Fruit fly (Drosophila melanogaster) whole organism, embryonic: ENCODE data around the gene NimC1.

ENCODE experiments used
- Atf-2 ChIP-seq: fragments of 200-800 bp; sonication (Bioruptor generic); optimal IDR thresholded peaks from 2 replicates; lab custom pipeline; 2016; ENCODE audit warnings: missing biosample characterization, missing genetic modification characterization
- CG12104 ChIP-seq: fragments of 200-800 bp; sonication (Bioruptor generic); optimal IDR thresholded peaks from 3 replicates; lab custom pipeline; 2016; ENCODE audit warnings: missing biosample characterization, missing genetic modification characterization
- CG13287 ChIP-seq: fragments of 200-800 bp; sonication (Bioruptor generic); IDR thresholded peaks from 2 replicates; pipeline ENCODE4 v1.3.6; 2022; ENCODE audit warnings: missing biosample characterization, missing genetic modification characterization; ENCODE audit not compliant: partially characterized antibody
- CG13424 ChIP-seq: fragments of 200-800 bp; sonication (Bioruptor generic); optimal IDR thresholded peaks from 2 replicates; lab custom pipeline; 2019; ENCODE audit warnings: missing biosample characterization, mild to moderate bottlenecking, missing genetic modification characterization, moderate library complexity
- CG14710 ChIP-seq: fragments of 200-800 bp; sonication (Bioruptor generic); optimal IDR thresholded peaks from 3 replicates; lab custom pipeline; 2019; ENCODE audit warnings: missing biosample characterization, mild to moderate bottlenecking, missing genetic modification characterization, moderate library complexity
- CG16779 ChIP-seq: fragments of 200-800 bp; sonication (Bioruptor generic); IDR thresholded peaks from 2 replicates; pipeline ENCODE4 v1.3.6; 2022; ENCODE audit warnings: missing biosample characterization, missing genetic modification characterization
- CG17328 ChIP-seq: fragments of 200-800 bp; sonication (Bioruptor generic); IDR thresholded peaks from 2 replicates; pipeline ENCODE4 v1.3.6; 2022; ENCODE audit warnings: missing biosample characterization, missing genetic modification characterization
- CG17612 ChIP-seq: fragments of 200-800 bp; sonication (Bioruptor generic); IDR thresholded peaks from 2 replicates; pipeline ENCODE4 v1.3.6; 2022; ENCODE audit warnings: missing biosample characterization, missing genetic modification characterization
- CG31365 ChIP-seq: fragments of 200-800 bp; sonication (Bioruptor generic); optimal IDR thresholded peaks from 2 replicates; lab custom pipeline; 2018; ENCODE audit warnings: missing biosample characterization, mild to moderate bottlenecking, missing genetic modification characterization
- CG3847 ChIP-seq: fragments of 200-800 bp; sonication (Bioruptor generic); IDR thresholded peaks from 2 replicates; pipeline ENCODE4 v1.3.6; 2022; ENCODE audit warnings: missing biosample characterization, missing genetic modification characterization
- CG4360 ChIP-seq: fragments of 200-800 bp; sonication (Bioruptor generic); IDR thresholded peaks from 2 replicates; pipeline ENCODE4 v1.3.6; 2022; ENCODE audit warnings: missing biosample characterization, missing genetic modification characterization
- CG7271 ChIP-seq: fragments of 200-800 bp; sonication (Bioruptor generic); optimal IDR thresholded peaks from 2 replicates; lab custom pipeline; 2018; ENCODE audit warnings: missing biosample characterization, mild to moderate bottlenecking, missing genetic modification characterization, moderate library complexity
- Dip2 ChIP-seq: fragments of 200-800 bp; sonication (Bioruptor generic); IDR thresholded peaks from 2 replicates; pipeline ENCODE4 v1.3.6; 2022; ENCODE audit warnings: missing biosample characterization, missing genetic modification characterization
- Ets65A ChIP-seq: fragments of 200-800 bp; sonication (Bioruptor generic); peaks from one replicate; lab custom pipeline; 2016; ENCODE audit warnings: missing biosample characterization, missing genetic modification characterization
- Hr51 ChIP-seq, 2 experiments: fragments of 200-800 bp; sonication (Bioruptor generic); optimal IDR thresholded peaks; 2 replicates in 1 of 2; 3 replicates in 1 of 2; lab custom pipeline; 2016 to 2018; ENCODE audit warnings: missing biosample characterization in 2 of 2, missing genetic modification characterization in 2 of 2, mild to moderate bottlenecking in 1 of 2, moderate library complexity in 1 of 2
- Max ChIP-seq: fragments of 200-800 bp; sonication (Bioruptor generic); optimal IDR thresholded peaks from 2 replicates; lab custom pipeline; 2016; ENCODE audit warnings: missing biosample characterization, mild to moderate bottlenecking, missing genetic modification characterization
- Meics ChIP-seq: fragments of 200-800 bp; sonication (Bioruptor generic); optimal IDR thresholded peaks from 2 replicates; lab custom pipeline; 2017; ENCODE audit warnings: missing biosample characterization, mild to moderate bottlenecking, missing genetic modification characterization
- Oli ChIP-seq: fragments of 200-800 bp; sonication (Bioruptor generic); optimal IDR thresholded peaks from 2 replicates; lab custom pipeline; 2018; ENCODE audit warnings: missing biosample characterization, mild to moderate bottlenecking, missing genetic modification characterization, moderate library complexity
- Ravus ChIP-seq: fragments of 200-800 bp; sonication (Bioruptor generic); IDR thresholded peaks from 2 replicates; pipeline ENCODE4 v1.3.6; 2022; ENCODE audit warnings: missing biosample characterization, missing genetic modification characterization
- Sin3A ChIP-seq: fragments of >200 bp; optimal IDR thresholded peaks from 2 replicates; lab custom pipeline; 2018
- Sry-β ChIP-seq: fragments of 200-800 bp; sonication (Bioruptor generic); optimal IDR thresholded peaks from 2 replicates; lab custom pipeline; 2018; ENCODE audit warnings: missing biosample characterization, mild to moderate bottlenecking, missing genetic modification characterization, moderate library complexity
- Xbp1 ChIP-seq: fragments of 200-800 bp; sonication (Bioruptor generic); optimal IDR thresholded peaks from 3 replicates; lab custom pipeline; 2016; ENCODE audit warnings: missing biosample characterization, mild to moderate bottlenecking, missing genetic modification characterization
- ara ChIP-seq: fragments of 200-800 bp; sonication (Bioruptor generic); IDR thresholded peaks from 2 replicates; pipeline ENCODE4 v1.3.6; 2022; ENCODE audit warnings: missing biosample characterization, missing genetic modification characterization
- ase ChIP-seq: fragments of 200-800 bp; sonication (Bioruptor generic); IDR thresholded peaks from 3 replicates; pipeline ENCODE4 v1.3.6; 2022; ENCODE audit warnings: missing biosample characterization, missing genetic modification characterization
- cato ChIP-seq: fragments of 200-800 bp; sonication (Bioruptor generic); optimal IDR thresholded peaks from 2 replicates; lab custom pipeline; 2016; ENCODE audit warnings: missing biosample characterization, missing genetic modification characterization, borderline replicate concordance
- chinmo ChIP-seq: fragments of 200-800 bp; sonication (Bioruptor generic); IDR thresholded peaks from 4 replicates; pipeline ENCODE4 v1.3.6; 2022; ENCODE audit warnings: missing biosample characterization, missing genetic modification characterization; ENCODE audit not compliant: partially characterized antibody
- dm ChIP-seq: fragments of 200-800 bp; sonication (Bioruptor generic); optimal IDR thresholded peaks from 3 replicates; lab custom pipeline; 2016; ENCODE audit warnings: missing biosample characterization, missing genetic modification characterization
- hkb ChIP-seq, 2 experiments: fragments of 200-800 bp in 1 of 2; fragments of >200 bp in 1 of 2; sonication (Bioruptor generic) in 1 of 2; IDR thresholded peaks in 1 of 2; optimal IDR thresholded peaks in 1 of 2; 2 replicates each; pipeline versions ENCODE4 v1.3.6 to Lab custom; 2017 to 2022; ENCODE audit warnings: missing biosample characterization in 1 of 2, missing genetic modification characterization in 1 of 2
- inv ChIP-seq: fragments of 200-800 bp; sonication (Bioruptor generic); IDR thresholded peaks from 2 replicates; pipeline ENCODE4 v1.3.6; 2022; ENCODE audit warnings: missing biosample characterization, missing genetic modification characterization; ENCODE audit not compliant: partially characterized antibody
- klu ChIP-seq: fragments of 200-800 bp; sonication (Bioruptor generic); IDR thresholded peaks from 2 replicates; pipeline ENCODE4 v1.3.6; 2022; ENCODE audit warnings: missing biosample characterization, missing genetic modification characterization
- mirr ChIP-seq: fragments of 200-800 bp; sonication (Bioruptor generic); optimal IDR thresholded peaks from 3 replicates; lab custom pipeline; 2018; ENCODE audit warnings: missing biosample characterization, mild to moderate bottlenecking, missing genetic modification characterization
- mld ChIP-seq: fragments of 200-800 bp; sonication (Bioruptor generic); IDR thresholded peaks from 3 replicates; pipeline ENCODE4 v1.3.6; 2022; ENCODE audit warnings: missing biosample characterization, missing genetic modification characterization; ENCODE audit not compliant: partially characterized antibody
- nerfin-2 ChIP-seq: fragments of 200-800 bp; sonication (Bioruptor generic); IDR thresholded peaks from 2 replicates; pipeline ENCODE4 v1.3.6; 2022; ENCODE audit warnings: missing biosample characterization, missing genetic modification characterization; ENCODE audit not compliant: partially characterized antibody
- nmo ChIP-seq: fragments of 200-800 bp; sonication (Bioruptor generic); optimal IDR thresholded peaks from 2 replicates; lab custom pipeline; 2018; ENCODE audit warnings: missing biosample characterization, mild to moderate bottlenecking, missing genetic modification characterization, moderate library complexity
- sima ChIP-seq: fragments of 200-800 bp; sonication (Bioruptor generic); optimal IDR thresholded peaks from 2 replicates; lab custom pipeline; 2016; ENCODE audit warnings: missing biosample characterization, missing genetic modification characterization
- tin ChIP-seq: fragments of 200-800 bp; sonication (Bioruptor generic); optimal IDR thresholded peaks from 3 replicates; lab custom pipeline; 2016; ENCODE audit warnings: missing biosample characterization, missing genetic modification characterization
- ttk ChIP-seq: fragments of 200-800 bp; sonication (Bioruptor generic); IDR thresholded peaks from 2 replicates; pipeline ENCODE4 v2.1.2; 2022; ENCODE audit warnings: missing biosample characterization, missing genetic modification characterization
- yki ChIP-seq: fragments of >200 bp; optimal IDR thresholded peaks from 3 replicates; lab custom pipeline; 2018
- zfh2 ChIP-seq: fragments of 200-800 bp; sonication (Bioruptor generic); optimal IDR thresholded peaks from 2 replicates; lab custom pipeline; 2016; ENCODE audit warnings: missing biosample characterization, missing genetic modification characterization

Gene NimC1

dm6 chr2L:13925699-13926098, 50.9 kb downstream of the NimC1 start:
- no peak for TF ChIP-seq hkb (optimal IDR thresholded peaks at IDR 0.05; lab: Kevin White, UChicago)
- no peak for TF ChIP-seq hkb (GFP tag; IDR thresholded peaks at IDR 0.05; lab: Robert Waterston, UW)
- TF ChIP-seq nerfin-2 (GFP tag; lab: Robert Waterston, UW) = no peak
- TF ChIP-seq Sry-β (GFP tag; lab: Kevin White, UChicago) = no peak
- no peak for TF ChIP-seq sima
- no peak for TF ChIP-seq CG13287 (GFP tag; lab: Robert Waterston, UW)
- no peak for TF ChIP-seq ttk (GFP tag; lab: Robert Waterston, UW)
- TF ChIP-seq CG12104 (GFP tag; lab: Kevin White, UChicago) = no peak
- no peak for TF ChIP-seq CG17328 (GFP tag; lab: Robert Waterston, UW)
- TF ChIP-seq cato (GFP tag; lab: Kevin White, UChicago) = no peak
- no peak for TF ChIP-seq CG16779 (GFP tag; lab: Robert Waterston, UW)
- TF ChIP-seq ase = no peak
- no peak for TF ChIP-seq mirr (GFP tag; lab: Kevin White, UChicago)
- no peak for TF ChIP-seq klu (GFP tag; lab: Robert Waterston, UW)
- TF ChIP-seq CG13424 (tag; lab: Kevin White, UChicago) = no peak
- no peak for TF ChIP-seq Sin3A (lab: Kevin White, UChicago)
- no peak for TF ChIP-seq mld
- TF ChIP-seq Hr51 (GFP tag; optimal IDR thresholded peaks at IDR 0.05; lab: Kevin White, UChicago) = no peak

- TF ChIP-seq zfh2 (no peak), Ets65A (GFP tag; lab: Kevin White, UChicago) (peak; percentile 25)
These were observed 52.6 kb downstream of the NimC1 start for dm6 chr2L:13923984-13924383.

- TF ChIP-seq CG14710 (tag; lab: Kevin White, UChicago) (no peak), CG17612 (GFP tag; lab: Robert Waterston, UW) (0 out of 2 replicates have a peak, but pooled peaks have one; percentile 5), CG7271 (tag; lab: Kevin White, UChicago) (no peak), Xbp1 (no peak), Ravus (GFP tag; lab: Robert Waterston, UW) (no peak), Max (GFP tag; lab: Kevin White, UChicago) (no peak), Ets65A (GFP tag; lab: Kevin White, UChicago) (peak; percentile 68), yki (lab: Kevin White, UChicago) (no peak), chinmo (GFP tag; lab: Robert Waterston, UW) (no peak), nmo (GFP tag; lab: Kevin White, UChicago) (no peak), Oli (tag; lab: Kevin White, UChicago) (no peak), CG4360 (GFP tag; lab: Robert Waterston, UW) (peak; percentile 38; the same call in 1 of the 2 replicates), inv (GFP tag; lab: Robert Waterston, UW) (no peak), dm (GFP tag; lab: Kevin White, UChicago) (no peak), ara (GFP tag; lab: Robert Waterston, UW) (no peak), CG31365 (no peak), Dip2 (GFP tag; lab: Robert Waterston, UW) (no peak), Meics (GFP tag; lab: Kevin White, UChicago) (no peak), CG3847 (GFP tag; lab: Robert Waterston, UW) (0 out of 2 replicates have a peak, but pooled peaks have one; percentile 21), tin (GFP tag; lab: Kevin White, UChicago) (no peak), Atf-2 (no peak)
These were observed 53.1 kb downstream of the NimC1 start, which contains the start of gene Vajk1 for dm6 chr2L:13923453-13923852. Vajk1 (minus strand) TSS chr2L:13923553.
